Fruit fly (Drosophila melanogaster): ENCODE measurements around the gene CG33270.

Gene CG33270

DNA sequence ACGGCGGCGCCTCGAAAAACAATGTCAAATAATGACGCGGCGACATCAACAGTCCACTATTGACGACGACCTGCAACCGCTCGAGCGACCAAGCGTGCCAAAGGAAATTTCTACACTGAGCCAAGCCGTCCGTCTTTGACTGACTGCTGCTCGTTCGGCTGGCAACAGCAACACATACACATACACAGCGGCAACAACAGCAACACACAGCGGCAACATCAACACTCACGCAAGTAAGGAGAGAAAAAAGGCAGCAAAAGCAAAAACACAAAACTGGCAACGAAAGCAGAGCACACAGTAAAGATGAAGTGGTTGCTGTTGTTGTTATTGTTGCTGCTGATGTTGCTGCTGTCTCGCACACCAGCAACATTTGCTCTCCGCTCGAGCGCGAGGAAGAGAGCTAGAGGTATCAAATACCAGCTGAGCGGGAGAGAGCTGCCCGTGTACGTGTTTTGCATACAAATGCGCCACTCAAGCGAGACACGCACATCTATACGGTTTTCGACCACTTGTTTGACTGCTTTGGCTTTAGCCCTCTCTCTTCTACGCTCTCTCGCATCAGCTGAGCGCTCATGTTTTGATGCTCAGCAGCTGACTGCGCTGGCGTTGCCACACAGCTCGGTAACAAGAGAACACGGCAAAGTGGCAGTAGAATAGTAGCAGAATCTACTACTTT, 25.3 kb downstream of the CG33270 start (continued):
- no peak for TF ChIP-seq CG11560 (tag; IDR thresholded peaks at IDR 0.05)
- peak; percentile 61; the same call in 1 of the 2 replicates for TF ChIP-seq NFAT (GFP tag; IDR thresholded peaks at IDR 0.05)
- no peak for TF ChIP-seq CG2889 (GFP tag; IDR thresholded peaks at IDR 0.05)
- peak; percentile 92 for TF ChIP-seq Med (GFP tag)
- no peak for TF ChIP-seq Atf-2 (GFP tag; optimal IDR thresholded peaks at IDR 0.05)
- TF ChIP-seq CG17829 (tag; optimal IDR thresholded peaks at IDR 0.05): peak; percentile 62
- no peak for TF ChIP-seq fd96Cb (tag; optimal IDR thresholded peaks at IDR 0.05)
- no peak for TF ChIP-seq fd102C (GFP tag; optimal IDR thresholded peaks at IDR 0.05)
- TF ChIP-seq Mes4 (GFP tag; optimal IDR thresholded peaks at IDR 0.05): no peak
- TF ChIP-seq CG8388 (GFP tag; optimal IDR thresholded peaks at IDR 0.05): no peak
- peak; percentile 76 for TF ChIP-seq sens (GFP tag)
- peak; percentile 51; the same call in 2 of the 3 replicates for TF ChIP-seq CG34422 (GFP tag; IDR thresholded peaks at IDR 0.05)
- TF ChIP-seq Jarid2 (GFP tag; optimal IDR thresholded peaks at IDR 0.05): peak; percentile 96
- peak; percentile 22 for TF ChIP-seq CG6254 (GFP tag; optimal IDR thresholded peaks at IDR 0.05)
- TF ChIP-seq zen (tag; optimal IDR thresholded peaks at IDR 0.05): no peak
- no peak for TF ChIP-seq ase (GFP tag; IDR thresholded peaks at IDR 0.05)
- no peak for TF ChIP-seq p53 (GFP tag; optimal IDR thresholded peaks at IDR 0.05)
- TF ChIP-seq CG12744 (GFP tag; optimal IDR thresholded peaks at IDR 0.05): no peak
- no peak for TF ChIP-seq tup (GFP tag; optimal IDR thresholded peaks at IDR 0.05)
- no peak for TF ChIP-seq Taf1 (GFP tag; IDR thresholded peaks at IDR 0.05)
- peak; percentile 7 for TF ChIP-seq tin (GFP tag; optimal IDR thresholded peaks at IDR 0.05)
- TF ChIP-seq CG31365 (tag; optimal IDR thresholded peaks at IDR 0.05): peak; percentile 32
- peak; percentile 48 for TF ChIP-seq CG6765 (GFP tag; optimal IDR thresholded peaks at IDR 0.05)
- no peak for TF ChIP-seq Poxn (GFP tag; IDR thresholded peaks at IDR 0.05)
- TF ChIP-seq E2f2 (GFP tag; IDR thresholded peaks at IDR 0.05): no peak
- TF ChIP-seq CG10321 (GFP tag; IDR thresholded peaks at IDR 0.05): no peak
- peak; percentile 97 for TF ChIP-seq CG6175 (GFP tag; IDR thresholded peaks at IDR 0.05)
- peak; percentile 28 for TF ChIP-seq CG7839 (tag; optimal IDR thresholded peaks at IDR 0.05)
- TF ChIP-seq dan (GFP tag; IDR thresholded peaks at IDR 0.05): no peak
- peak; percentile 74 for TF ChIP-seq ci (GFP tag; IDR thresholded peaks at IDR 0.05)
- TF ChIP-seq CG13296 (GFP tag; optimal IDR thresholded peaks at IDR 0.05): peak; percentile 44
- peak; percentile 100 for TF ChIP-seq CG11504 (tag; optimal IDR thresholded peaks at IDR 0.05)
- peak; percentile 14 for TF ChIP-seq gsb-n (tag; optimal IDR thresholded peaks at IDR 0.05)
- TF ChIP-seq CG3281 (GFP tag; optimal IDR thresholded peaks at IDR 0.05): no peak
- TF ChIP-seq dimm (GFP tag; IDR thresholded peaks at IDR 0.05): no peak
- TF ChIP-seq nom (GFP tag; optimal IDR thresholded peaks at IDR 0.05): peak; percentile 84
- no peak for TF ChIP-seq ara (GFP tag; IDR thresholded peaks at IDR 0.05)
- peak; percentile 69 for TF ChIP-seq CG12071 (GFP tag; optimal IDR thresholded peaks at IDR 0.05)
- peak; percentile 78 for TF ChIP-seq CG10543 (GFP tag; optimal IDR thresholded peaks at IDR 0.05)
- no peak for TF ChIP-seq CG1603 (tag; optimal IDR thresholded peaks at IDR 0.05)
- no peak for TF ChIP-seq aop (GFP tag; IDR thresholded peaks at IDR 0.05)
- TF ChIP-seq grau (tag; optimal IDR thresholded peaks at IDR 0.05): peak; percentile 18
- TF ChIP-seq Antp (GFP tag; optimal IDR thresholded peaks at IDR 0.05): no peak
- peak; percentile 98 for TF ChIP-seq CG4360 (GFP tag; IDR thresholded peaks at IDR 0.05)
- TF ChIP-seq NfI (GFP tag; optimal IDR thresholded peaks at IDR 0.05): peak; percentile 15
- TF ChIP-seq sqz (GFP tag; optimal IDR thresholded peaks at IDR 0.05): peak; percentile 42
- peak; percentile 62 for TF ChIP-seq unc-4 (GFP tag; IDR thresholded peaks at IDR 0.05; ENCODE audit: partially characterized antibody)
- peak; percentile 77 for TF ChIP-seq zf30C (GFP tag; optimal IDR thresholded peaks at IDR 0.05)
- no peak for TF ChIP-seq hb (GFP tag; IDR thresholded peaks at IDR 0.05; ENCODE audit: partially characterized antibody)
- TF ChIP-seq CG12659 (GFP tag; optimal IDR thresholded peaks at IDR 0.05): peak; percentile 5

All from whole organism, embryonic.